Worm (Caenorhabditis elegans): ENCODE measurements around the gene F53A9.9.
A peak's percentile ranks its signal among the peaks of the same experiment; 100 is the strongest.

The F53A9.9 gene

DNA sequence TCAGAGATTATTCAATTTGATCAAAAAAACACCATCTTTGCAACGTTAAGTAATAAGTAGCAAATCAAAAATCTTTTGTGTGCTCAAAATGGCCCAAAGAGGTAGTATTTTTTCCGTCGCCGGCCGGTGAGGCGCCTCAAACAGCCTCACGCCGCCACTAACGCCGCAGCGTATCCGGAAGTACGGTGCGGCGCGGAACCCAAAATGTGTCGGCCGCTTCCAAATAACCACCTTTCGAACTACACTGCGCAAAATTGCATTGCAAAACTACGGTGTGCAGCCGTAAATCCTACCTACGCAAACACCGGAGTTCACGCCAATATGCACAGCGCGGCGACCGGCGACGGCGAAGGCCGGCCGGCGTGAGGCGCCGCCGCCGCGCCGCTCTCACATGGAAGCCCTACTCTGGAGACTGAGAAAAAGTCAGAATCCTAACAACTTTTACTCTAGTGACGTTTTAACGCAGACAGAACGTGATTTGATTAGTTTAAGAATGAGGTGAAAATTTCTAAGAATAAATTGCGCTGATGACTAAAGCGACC lies 21.1 kb upstream of the F53A9.9 start:
- TF ChIP-seq nhr-42 (GFP tag; IDR thresholded peaks at IDR 0.05) = 0 out of 2 replicates have a peak, but pooled peaks have one; percentile 24
- 0 out of 2 replicates have a peak, but pooled peaks have one; percentile 26 for TF ChIP-seq Y48G9A.11 (GFP tag; IDR thresholded peaks at IDR 0.05)
- TF ChIP-seq D1046.2 (GFP tag; IDR thresholded peaks at IDR 0.05) = 0 out of 2 replicates have a peak, but pooled peaks have one; percentile 25
- TF ChIP-seq lim-7 (GFP tag; IDR thresholded peaks at IDR 0.05) = no peak
- peak; percentile 54 for TF ChIP-seq F10B5.3 (tag; optimal IDR thresholded peaks at IDR 0.05)
- TF ChIP-seq set-16 (GFP tag; IDR thresholded peaks at IDR 0.05) = peak; percentile 88
- no peak for TF ChIP-seq spr-3 (GFP tag; optimal IDR thresholded peaks at IDR 0.05)
- TF ChIP-seq snpc-1.2 (GFP tag; IDR thresholded peaks at IDR 0.05) = peak; percentile 49; the same call in 1 of the 2 replicates

DNA sequence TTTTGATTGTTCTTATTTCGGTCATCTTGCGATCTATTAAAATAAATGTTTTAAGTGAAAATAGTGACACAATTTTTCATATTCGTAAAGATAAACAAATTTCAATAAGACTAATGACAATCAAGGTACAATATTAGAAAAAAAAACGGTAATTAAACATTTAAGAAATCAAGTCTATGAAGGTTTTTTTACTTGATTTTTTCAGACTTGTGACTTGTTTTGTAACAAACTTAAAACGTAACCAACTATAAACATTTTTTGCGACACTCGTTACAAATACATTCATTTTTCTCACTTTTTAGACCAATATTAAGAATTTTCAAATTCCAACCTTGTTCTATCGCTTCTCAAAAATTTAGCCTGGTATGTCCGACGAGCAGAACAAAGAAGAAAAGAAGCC lies 18.8 kb upstream of the F53A9.9 start, which contains the start of gene M02D8.2:
M02D8.2 (plus strand) TSS at position 301 of the 400 bp plus-strand sequence.
- TF ChIP-seq mxl-3 (GFP tag; optimal IDR thresholded peaks at IDR 0.05) = no peak
- TF ChIP-seq aha-1 (tag) = peak; percentile 65

DNA sequence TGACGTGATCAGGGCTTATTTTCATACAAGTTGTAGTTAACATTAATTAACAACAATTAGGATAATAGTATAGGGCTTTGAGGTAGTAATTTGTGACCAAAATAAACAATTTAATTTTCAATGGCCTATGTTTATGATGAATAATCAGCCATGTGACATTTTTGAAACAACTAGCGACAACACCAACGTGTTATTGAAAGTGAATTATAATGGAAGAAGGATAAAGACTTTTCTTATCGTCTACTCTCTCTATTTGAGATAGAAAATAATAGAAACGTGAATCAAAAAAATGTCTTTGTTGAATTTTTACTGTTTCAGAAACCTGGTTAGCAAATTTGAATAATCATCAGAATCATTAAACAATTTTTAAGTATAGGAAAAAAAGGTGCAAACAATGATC lies 17.2 kb upstream of the F53A9.9 start:
- TF ChIP-seq ama-1 (optimal IDR thresholded peaks at IDR 0.05) (no peak), mdl-1 (tag; optimal IDR thresholded peaks at IDR 0.05) (no peak), lim-7 (GFP tag; IDR thresholded peaks at IDR 0.05) (no peak), snpc-1.2 (GFP tag; IDR thresholded peaks at IDR 0.05) (no peak), lin-1 (GFP tag; IDR thresholded peaks at IDR 0.05) (no peak), mep-1 (tag; optimal IDR thresholded peaks at IDR 0.05) (no peak), zip-11 (GFP tag; IDR thresholded peaks at IDR 0.05) (no peak), ztf-7 (tag; optimal IDR thresholded peaks at IDR 0.05) (no peak), aha-1 (tag) (no peak), sdz-12 (GFP tag; optimal IDR thresholded peaks at IDR 0.05) (no peak), F49E8.2 (tag; optimal IDR thresholded peaks at IDR 0.05; ENCODE audit: borderline replicate concordance) (no peak), ceh-32 (tag; optimal IDR thresholded peaks at IDR 0.05; ENCODE audit: poor library complexity) (no peak), tag-97 (GFP tag; IDR thresholded peaks at IDR 0.05) (no peak)

ce11 chrX:8736965-8737464 lies 16.5 kb upstream of the F53A9.9 start, which contains the start of gene M02D8.3:
Gene M02D8.3, minus strand, starts transcription at chrX:8737015.
- no peak for TF ChIP-seq nhr-10 (tag; optimal IDR thresholded peaks at IDR 0.05)
- TF ChIP-seq mxl-3 (GFP tag; optimal IDR thresholded peaks at IDR 0.05) = peak; percentile 83
- no peak for TF ChIP-seq nhr-41 (GFP tag; IDR thresholded peaks at IDR 0.05)
- 0 out of 2 replicates have a peak, but pooled peaks have one; percentile 13 for TF ChIP-seq lin-1 (GFP tag; IDR thresholded peaks at IDR 0.05)
- peak; percentile 43 for TF ChIP-seq nhr-25 (tag; optimal IDR thresholded peaks at IDR 0.05; ENCODE audit: borderline replicate concordance, insufficient read depth)
- TF ChIP-seq mep-1 (tag; optimal IDR thresholded peaks at IDR 0.05) = peak; percentile 74
- TF ChIP-seq lin-13 (GFP tag; optimal IDR thresholded peaks at IDR 0.05) = peak; percentile 10
- TF ChIP-seq T20F7.1 (GFP tag; optimal IDR thresholded peaks at IDR 0.05) = peak; percentile 10
- TF ChIP-seq mdl-1 (tag; optimal IDR thresholded peaks at IDR 0.05) = peak in 1 of 2 experiments; percentile 77
- TF ChIP-seq Y5F2A.4 (GFP tag; optimal IDR thresholded peaks at IDR 0.05) = no peak
- TF ChIP-seq T26A8.4 (GFP tag; IDR thresholded peaks at IDR 0.05) = no peak
- 0 out of 2 replicates have a peak, but pooled peaks have one; percentile 41 for TF ChIP-seq hmg-1.1 (GFP tag; IDR thresholded peaks at IDR 0.05)
- TF ChIP-seq lsy-2 (tag; optimal IDR thresholded peaks at IDR 0.05) = peak in 1 of 2 experiments; percentile 69
- no peak for TF ChIP-seq nhr-11 (tag; optimal IDR thresholded peaks at IDR 0.05)
- TF ChIP-seq arid-1 (GFP tag; conservative IDR thresholded peaks at IDR 0.05) = 0 out of 2 replicates have a peak, but pooled peaks have one; percentile 6
- TF ChIP-seq hif-1 (tag; optimal IDR thresholded peaks at IDR 0.05) = peak in 1 of 2 experiments; percentile 41
- TF ChIP-seq nhr-6 (tag; optimal IDR thresholded peaks at IDR 0.05) = peak; percentile 10
- TF ChIP-seq Y48G9A.11 (GFP tag; IDR thresholded peaks at IDR 0.05) = no peak
- TF ChIP-seq dpl-1 (GFP tag; optimal IDR thresholded peaks at IDR 0.05) = peak; percentile 66
- peak; percentile 91 for TF ChIP-seq hlh-30 (tag; optimal IDR thresholded peaks at IDR 0.05; ENCODE audit: insufficient read depth)
- no peak for TF ChIP-seq nhr-76 (tag; optimal IDR thresholded peaks at IDR 0.05)
- no peak for TF ChIP-seq zfp-3 (GFP tag; conservative IDR thresholded peaks at IDR 0.05)
- 0 out of 2 replicates have a peak, but pooled peaks have one; percentile 16 for TF ChIP-seq dmd-6 (GFP tag; IDR thresholded peaks at IDR 0.05)
- peak; percentile 45 for TF ChIP-seq nhr-77 (tag; optimal IDR thresholded peaks at IDR 0.05)
- no peak for TF ChIP-seq ceh-62 (tag; optimal IDR thresholded peaks at IDR 0.05)
- peak; percentile 23 for TF ChIP-seq ceh-28 (tag; optimal IDR thresholded peaks at IDR 0.05)
- no peak for TF ChIP-seq sdz-12 (GFP tag; optimal IDR thresholded peaks at IDR 0.05)
- TF ChIP-seq mes-2 (tag; optimal IDR thresholded peaks at IDR 0.05; ENCODE audit: poor library complexity, severe bottlenecking) = peak; percentile 62
- no peak for TF ChIP-seq snpc-4 (tag; optimal IDR thresholded peaks at IDR 0.05)

Measured in whole organism, L4 larva.